Worm (Caenorhabditis elegans): Measurements from ENCODE around the gene sre-6.

Gene sre-6

ce11 chrV:10715158-10716152 lies 47.1 kb downstream of the sre-6 start (continued):
- peak; percentile 92 for TF ChIP-seq atf-7 (tag; optimal IDR thresholded peaks at IDR 0.05)
- TF ChIP-seq F22D6.2 (tag; optimal IDR thresholded peaks at IDR 0.05): peak; percentile 56
- TF ChIP-seq ceh-100 (GFP tag; IDR thresholded peaks at IDR 0.05): peak; percentile 68
- no peak for TF ChIP-seq nhr-179 (tag; optimal IDR thresholded peaks at IDR 0.05)
- TF ChIP-seq mcd-1 (GFP tag; IDR thresholded peaks at IDR 0.05): peak; percentile 80
- TF ChIP-seq zfh-2 (GFP tag; conservative IDR thresholded peaks at IDR 0.05): peak; percentile 100
- TF ChIP-seq snpc-4 (GFP tag; optimal IDR thresholded peaks at IDR 0.05): peak; percentile 83
- peak; percentile 83 to 86 (median 84) for TF ChIP-seq snpc-4 (tag; optimal IDR thresholded peaks at IDR 0.05)
- 0 out of 2 replicates have a peak, but pooled peaks have one; percentile 43 for TF ChIP-seq attf-3 (GFP tag; conservative IDR thresholded peaks at IDR 0.05)
- no peak for TF ChIP-seq hrde-1 (tag; optimal IDR thresholded peaks at IDR 0.05; ENCODE audit: borderline replicate concordance)
- peak; percentile 74 for TF ChIP-seq gei-17 (GFP tag; optimal IDR thresholded peaks at IDR 0.05)
- peak; percentile 94 for TF ChIP-seq egrh-3 (GFP tag; IDR thresholded peaks at IDR 0.05)
- peak; percentile 62 for TF ChIP-seq lir-1 (GFP tag; conservative IDR thresholded peaks at IDR 0.05)
- TF ChIP-seq lin-40 (tag; optimal IDR thresholded peaks at IDR 0.05): peak; percentile 78
- TF ChIP-seq lin-35 (GFP tag; optimal IDR thresholded peaks at IDR 0.05): peak in 1 of 3 experiments; percentile 85
- TF ChIP-seq akir-1 (GFP tag; optimal IDR thresholded peaks at IDR 0.05): no peak
- TF ChIP-seq chd-7 (tag; optimal IDR thresholded peaks at IDR 0.05): peak; percentile 94
- peak; percentile 84 for TF ChIP-seq egl-18 (GFP tag; IDR thresholded peaks at IDR 0.05)
- TF ChIP-seq cebp-1 (GFP tag; IDR thresholded peaks at IDR 0.05): peak; percentile 96
- peak; percentile 99 for TF ChIP-seq cebp-1 (tag; optimal IDR thresholded peaks at IDR 0.05)
- TF ChIP-seq Y67H2A.10 (GFP tag; conservative IDR thresholded peaks at IDR 0.05): 0 out of 2 replicates have a peak, but pooled peaks have one; percentile 13
- TF ChIP-seq madf-3 (GFP tag; IDR thresholded peaks at IDR 0.05): no peak; the same call in 1 of the 2 replicates
- TF ChIP-seq F10E7.11 (tag; optimal IDR thresholded peaks at IDR 0.05): peak; percentile 57
- TF ChIP-seq F52B5.7 (tag; optimal IDR thresholded peaks at IDR 0.05): peak; percentile 83
- peak; percentile 62 for TF ChIP-seq hmg-1.2 (GFP tag; IDR thresholded peaks at IDR 0.05)
- no peak for TF ChIP-seq xnd-1 (tag; optimal IDR thresholded peaks at IDR 0.05)
- TF ChIP-seq K11D2.4 (GFP tag; IDR thresholded peaks at IDR 0.05): peak; percentile 95
- TF ChIP-seq B0336.3 (GFP tag; IDR thresholded peaks at IDR 0.05): peak; percentile 92
- TF ChIP-seq lin-54 (GFP tag; optimal IDR thresholded peaks at IDR 0.05): peak; percentile 30
- peak; percentile 84 for TF ChIP-seq ekl-4 (GFP tag; IDR thresholded peaks at IDR 0.05)

ce11 chrV:10714630-10715029 lies 48.0 kb downstream of the sre-6 start:
- TF ChIP-seq madf-6 (GFP tag; IDR thresholded peaks at IDR 0.05) (no peak), nhr-120 (GFP tag; IDR thresholded peaks at IDR 0.05) (0 out of 2 replicates have a peak, but pooled peaks have one; percentile 39), F22D6.2 (tag; optimal IDR thresholded peaks at IDR 0.05) (no peak), dpff-1 (tag; optimal IDR thresholded peaks at IDR 0.05) (no peak), zim-3 (tag; optimal IDR thresholded peaks at IDR 0.05) (no peak), bed-2 (GFP tag; IDR thresholded peaks at IDR 0.05) (no peak), zfh-2 (GFP tag; conservative IDR thresholded peaks at IDR 0.05) (no peak), ztf-6 (GFP tag; IDR thresholded peaks at IDR 0.05) (no peak), ets-4 (GFP tag; optimal IDR thresholded peaks at IDR 0.05) (no peak), pbrm-1 (GFP tag; IDR thresholded peaks at IDR 0.05) (no peak), ceh-91 (GFP tag; IDR thresholded peaks at IDR 0.05) (no peak), T07F8.4 (tag; optimal IDR thresholded peaks at IDR 0.05) (no peak), F10E7.11 (tag; optimal IDR thresholded peaks at IDR 0.05) (no peak), nfyb-1 (GFP tag; IDR thresholded peaks at IDR 0.05) (peak; percentile 48; the same call in 1 of the 2 replicates), Y79H2A.3 (GFP tag; conservative IDR thresholded peaks at IDR 0.05) (no peak), nhr-80 (tag; optimal IDR thresholded peaks at IDR 0.05) (peak; percentile 24), nhr-179 (tag; optimal IDR thresholded peaks at IDR 0.05) (no peak), cebp-2 (GFP tag; IDR thresholded peaks at IDR 0.05) (0 out of 2 replicates have a peak, but pooled peaks have one; percentile 15), F57A8.1 (GFP tag; optimal IDR thresholded peaks at IDR 0.05) (no peak), lag-1 (GFP tag; IDR thresholded peaks at IDR 0.05) (0 out of 2 replicates have a peak, but pooled peaks have one; percentile 67), lin-26 (GFP tag; IDR thresholded peaks at IDR 0.05) (no peak)

All from whole organism, young adult.